Fruit fly (Drosophila melanogaster) S2 (cell line): Measurements from ENCODE around the gene CG7655.

Source experiments
- CG8478 ChIP-seq: fragments of >200 bp; optimal IDR thresholded peaks from 2 replicates; lab custom pipeline; 2018
- CTCF ChIP-seq, 2 experiments: fragments of >200 bp; optimal IDR thresholded peaks; 2 replicates each; lab custom pipeline; 2018

DNA sequence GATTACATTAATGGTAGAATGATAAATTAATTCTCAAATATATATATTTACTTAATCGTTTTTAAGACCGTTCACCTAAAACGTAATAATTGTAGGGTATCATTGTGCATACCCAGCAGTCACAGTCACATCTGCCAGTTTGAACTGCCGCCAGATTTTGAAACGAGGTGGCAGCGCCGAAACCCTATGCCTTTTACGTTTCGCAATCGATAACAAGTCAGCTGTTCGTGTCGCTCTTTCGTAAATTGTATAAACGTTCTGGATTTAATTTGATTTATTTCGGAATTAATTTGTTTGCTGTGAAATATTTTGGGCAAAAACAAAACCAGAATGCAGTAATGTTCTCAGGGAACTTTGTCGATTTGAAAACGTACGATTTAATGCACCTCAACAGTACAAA, 35.0 kb upstream of the CG7655 start, which contains the start of gene CG14322:
- TF ChIP-seq CG8478 (lab: Kevin White, UChicago) (no peak), CTCF (optimal IDR thresholded peaks at IDR 0.05; lab: Kevin White, UChicago) (no peak)
